Fruit fly (Drosophila melanogaster): ENCODE results near the gene CG15544.
A peak's percentile ranks its signal among the peaks of the same experiment; 100 is the strongest.

The CG15544 gene

dm6 chr3R:30803212-30803814 is 24.3 kb upstream of the CG15544 start (continued):
- TF ChIP-seq yki (optimal IDR thresholded peaks at IDR 0.05) = peak; percentile 40
- no peak for TF ChIP-seq Lim3 (GFP tag; IDR thresholded peaks at IDR 0.05)
- no peak for TF ChIP-seq tna (GFP tag; IDR thresholded peaks at IDR 0.05; ENCODE audit: partially characterized antibody)
- no peak for TF ChIP-seq vfl (GFP tag; optimal IDR thresholded peaks at IDR 0.05)
- no peak for TF ChIP-seq tap (tag; optimal IDR thresholded peaks at IDR 0.05)
- no peak for TF ChIP-seq CG9437 (GFP tag; optimal IDR thresholded peaks at IDR 0.05)
- no peak for TF ChIP-seq inv (GFP tag; IDR thresholded peaks at IDR 0.05; ENCODE audit: partially characterized antibody)
- TF ChIP-seq pros (GFP tag; optimal IDR thresholded peaks at IDR 0.05) = peak; percentile 89
- 0 out of 2 replicates have a peak, but pooled peaks have one; percentile 0 for TF ChIP-seq stc (GFP tag; IDR thresholded peaks at IDR 0.05)
- TF ChIP-seq hbn (GFP tag; IDR thresholded peaks at IDR 0.05; ENCODE audit: partially characterized antibody) = peak; percentile 45; the same call in 1 of the 2 replicates
- TF ChIP-seq Ets97D (GFP tag; optimal IDR thresholded peaks at IDR 0.05) = no peak
- no peak for TF ChIP-seq tll (GFP tag; optimal IDR thresholded peaks at IDR 0.05)
- 0 out of 3 replicates have a peak, but pooled peaks have one; percentile 29 for TF ChIP-seq Opbp (GFP tag; IDR thresholded peaks at IDR 0.05; ENCODE audit: partially characterized antibody)
- TF ChIP-seq Hr3 (GFP tag; optimal IDR thresholded peaks at IDR 0.05) = no peak
- 0 out of 3 replicates have a peak, but pooled peaks have one; percentile 9 for TF ChIP-seq CG7963 (GFP tag; IDR thresholded peaks at IDR 0.05; ENCODE audit: partially characterized antibody)
- TF ChIP-seq nau (GFP tag; optimal IDR thresholded peaks at IDR 0.05) = no peak
- no peak for TF ChIP-seq CG9876 (GFP tag; optimal IDR thresholded peaks at IDR 0.05)
- no peak for TF ChIP-seq ranshi (GFP tag; IDR thresholded peaks at IDR 0.05)
- TF ChIP-seq chinmo (GFP tag; IDR thresholded peaks at IDR 0.05; ENCODE audit: partially characterized antibody) = 0 out of 4 replicates have a peak, but pooled peaks have one; percentile 27

DNA sequence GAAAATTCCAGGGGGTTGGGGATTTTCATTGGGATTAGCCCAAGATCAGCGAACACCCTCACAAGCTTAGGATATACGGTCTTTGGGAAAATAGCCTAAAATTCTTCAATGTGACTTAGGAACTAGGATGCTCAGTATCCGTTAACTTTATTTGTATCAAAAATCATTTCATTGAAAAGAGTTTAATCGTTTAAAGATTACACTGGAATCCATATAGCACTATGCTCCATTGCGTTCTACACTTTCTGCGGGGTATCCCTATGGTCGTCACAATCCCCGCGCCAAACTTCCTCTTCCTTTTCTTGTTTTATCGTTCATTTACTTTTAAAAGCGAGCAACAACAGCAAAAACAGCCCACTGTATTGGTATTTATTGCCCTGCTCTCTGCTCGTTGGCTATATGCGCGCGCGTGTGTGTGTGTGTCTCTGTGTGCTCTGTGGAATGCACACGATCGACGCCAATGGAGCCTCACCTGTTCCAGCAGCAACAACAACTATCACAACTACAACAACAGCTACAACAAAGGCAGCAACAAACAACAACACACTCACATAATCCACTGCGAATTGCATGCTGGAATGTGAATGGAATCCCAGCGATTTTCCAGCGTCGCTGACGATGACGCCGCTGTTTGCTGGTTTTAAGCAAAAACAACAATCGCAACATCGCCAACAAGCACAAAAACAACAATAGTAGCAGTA is 23.7 kb upstream of the CG15544 start:
- TF ChIP-seq Chrac-16 (GFP tag; optimal IDR thresholded peaks at IDR 0.05) = no peak
- TF ChIP-seq CG12155 (GFP tag; optimal IDR thresholded peaks at IDR 0.05) = no peak
- no peak for TF ChIP-seq Antp (GFP tag; optimal IDR thresholded peaks at IDR 0.05)
- TF ChIP-seq pros (GFP tag; optimal IDR thresholded peaks at IDR 0.05) = no peak
- TF ChIP-seq bcd (GFP tag; optimal IDR thresholded peaks at IDR 0.05) = peak; percentile 24
- no peak for TF ChIP-seq hb (GFP tag; IDR thresholded peaks at IDR 0.05; ENCODE audit: partially characterized antibody)
- no peak for TF ChIP-seq gsb (GFP tag; IDR thresholded peaks at IDR 0.05)
- TF ChIP-seq knrl (GFP tag; IDR thresholded peaks at IDR 0.05; ENCODE audit: partially characterized antibody) = no peak
- no peak for TF ChIP-seq CG11695 (GFP tag; IDR thresholded peaks at IDR 0.05)
- no peak for TF ChIP-seq CG14667 (GFP tag; IDR thresholded peaks at IDR 0.05)
- TF ChIP-seq ab (GFP tag; optimal IDR thresholded peaks at IDR 0.05) = no peak
- no peak for TF ChIP-seq D (optimal IDR thresholded peaks at IDR 0.05)
- TF ChIP-seq D (GFP tag; optimal IDR thresholded peaks at IDR 0.05) = peak; percentile 19
- no peak for TF ChIP-seq ara (GFP tag; IDR thresholded peaks at IDR 0.05)
- TF ChIP-seq nom (GFP tag; optimal IDR thresholded peaks at IDR 0.05) = peak; percentile 56
- peak; percentile 53 for TF ChIP-seq gem (tag; optimal IDR thresholded peaks at IDR 0.05)
- no peak for TF ChIP-seq CG3847 (GFP tag; IDR thresholded peaks at IDR 0.05)
- TF ChIP-seq CG10209 (GFP tag; optimal IDR thresholded peaks at IDR 0.05) = peak; percentile 42
- no peak for TF ChIP-seq zfh1 (GFP tag; IDR thresholded peaks at IDR 0.05)
- TF ChIP-seq lola (GFP tag; optimal IDR thresholded peaks at IDR 0.05) = peak in 1 of 3 experiments; percentile 29
- TF ChIP-seq exex (tag; optimal IDR thresholded peaks at IDR 0.05) = no peak
- no peak for TF ChIP-seq MTF-1 (GFP tag; optimal IDR thresholded peaks at IDR 0.05; ENCODE audit: borderline replicate concordance)
- peak; percentile 2 for TF ChIP-seq CG8388 (GFP tag; optimal IDR thresholded peaks at IDR 0.05)
- TF ChIP-seq Taf1 (GFP tag; IDR thresholded peaks at IDR 0.05) = no peak
- no peak for TF ChIP-seq CG6854 (GFP tag; optimal IDR thresholded peaks at IDR 0.05)
- TF ChIP-seq CG16863 (GFP tag; optimal IDR thresholded peaks at IDR 0.05) = no peak
- no peak for TF ChIP-seq CG31388 (GFP tag; optimal IDR thresholded peaks at IDR 0.05)
- no peak for TF ChIP-seq Pdp1 (GFP tag; optimal IDR thresholded peaks at IDR 0.05)
- TF ChIP-seq CG34224 (GFP tag; IDR thresholded peaks at IDR 0.05; ENCODE audit: partially characterized antibody) = no peak

All from whole organism, embryonic.